Worm (Caenorhabditis elegans) whole organism, L4 larva: ENCODE measurements around the gene fcmt-1.

Experiments
- D1046.2 ChIP-seq: fragments of 200-800 bp; sonication (Bioruptor generic); IDR thresholded peaks from 2 replicates; pipeline ENCODE4 v1.3.6; 2022; ENCODE audit warnings: missing genetic modification characterization, missing compliant biosample characterization
- F26F4.8 ChIP-seq: fragments of 200-800 bp; sonication (Bioruptor generic); conservative IDR thresholded peaks from 2 replicates; pipeline ENCODE4 v1.3.6; 2022; ENCODE audit warnings: missing genetic modification characterization, missing compliant biosample characterization
- F37D6.2 ChIP-seq: sonication (generic microtip); optimal IDR thresholded peaks from 2 replicates; lab custom pipeline; 2016; ENCODE audit warnings: mild to moderate bottlenecking, missing genetic modification characterization, missing compliant biosample characterization
- F49E8.2 ChIP-seq: sonication (generic microtip); optimal IDR thresholded peaks from 2 replicates; lab custom pipeline; 2016; ENCODE audit warnings: missing compliant biosample characterization, mild to moderate bottlenecking, missing genetic modification characterization, borderline replicate concordance
- T26A8.4 ChIP-seq: fragments of 200-800 bp; sonication (Bioruptor generic); IDR thresholded peaks from 2 replicates; pipeline ENCODE4 v1.3.6; 2022; ENCODE audit warnings: missing genetic modification characterization, missing compliant biosample characterization
- Y75B8A.6 ChIP-seq: fragments of 200-800 bp; sonication (Bioruptor generic); IDR thresholded peaks from 2 replicates; pipeline ENCODE4 v1.3.6; 2022; ENCODE audit warnings: missing genetic modification reagents, missing genetic modification characterization, missing compliant biosample characterization
- aha-1 ChIP-seq: fragments of 150-350 bp; peaks from one replicate; lab custom pipeline; 2014; ENCODE audit warnings: missing biosample characterization, missing genetic modification characterization
- ama-1 ChIP-seq: fragments of 150-350 bp; optimal IDR thresholded peaks from 2 replicates; lab custom pipeline; 2014; ENCODE audit warnings: inconsistent platforms, mixed read lengths
- ceh-28 ChIP-seq: fragments of 150-350 bp; optimal IDR thresholded peaks from 2 replicates; lab custom pipeline; 2014; ENCODE audit warnings: missing biosample characterization, missing genetic modification reagents, missing genetic modification characterization
- daf-8 ChIP-seq: fragments of 200-800 bp; sonication (Bioruptor generic); IDR thresholded peaks from 2 replicates; pipeline ENCODE4 v1.3.6; 2022; ENCODE audit warnings: missing genetic modification characterization, missing compliant biosample characterization
- dpl-1 ChIP-seq: fragments of 150-350 bp; optimal IDR thresholded peaks from 2 replicates; lab custom pipeline; 2014; ENCODE audit warnings: missing biosample characterization, missing genetic modification reagents, missing genetic modification characterization
- duxl-1 ChIP-seq: sonication (generic microtip); optimal IDR thresholded peaks from 2 replicates; lab custom pipeline; 2016; ENCODE audit warnings: mild to moderate bottlenecking, missing genetic modification characterization, moderate library complexity, missing compliant biosample characterization; ENCODE audit not compliant: poor library complexity
- dve-1 ChIP-seq: sonication (generic microtip); optimal IDR thresholded peaks from 2 replicates; lab custom pipeline; 2017; ENCODE audit warnings: antibody characterized with exemption, mild to moderate bottlenecking, missing genetic modification characterization, missing compliant biosample characterization; ENCODE audit not compliant: insufficient read depth
- egl-27 ChIP-seq: sonication (generic microtip); optimal IDR thresholded peaks from 3 replicates; lab custom pipeline; 2017; ENCODE audit warnings: missing biosample characterization, missing genetic modification reagents, missing genetic modification characterization
- fkh-10 ChIP-seq: fragments of 150-350 bp; optimal IDR thresholded peaks from 2 replicates; lab custom pipeline; 2014; ENCODE audit warnings: missing biosample characterization, missing genetic modification reagents, missing genetic modification characterization
- hlh-11 ChIP-seq: fragments of 200-800 bp; sonication (Bioruptor generic); optimal IDR thresholded peaks from 2 replicates; lab custom pipeline; 2018; ENCODE audit warnings: mild to moderate bottlenecking, missing genetic modification characterization, missing compliant biosample characterization
- hlh-30 ChIP-seq: sonication (generic microtip); optimal IDR thresholded peaks from 2 replicates; lab custom pipeline; 2017; ENCODE audit warnings: antibody characterized with exemption, mild to moderate bottlenecking, missing genetic modification characterization, missing compliant biosample characterization; ENCODE audit not compliant: insufficient read depth
- hmg-1.1 ChIP-seq: fragments of 200-800 bp; sonication (Bioruptor generic); IDR thresholded peaks from 2 replicates; pipeline ENCODE4 v1.3.6; 2022; ENCODE audit warnings: missing genetic modification reagents, missing genetic modification characterization, missing compliant biosample characterization
- lim-7 ChIP-seq: fragments of 200-800 bp; sonication (Bioruptor generic); IDR thresholded peaks from 2 replicates; pipeline ENCODE4 v1.3.6; 2022; ENCODE audit warnings: missing genetic modification characterization, missing compliant biosample characterization
- lin-13 ChIP-seq: fragments of 150-350 bp; optimal IDR thresholded peaks from 2 replicates; lab custom pipeline; 2014; ENCODE audit warnings: missing biosample characterization, missing genetic modification reagents, missing genetic modification characterization
- lin-38 ChIP-seq: fragments of 200-800 bp; sonication (Bioruptor generic); IDR thresholded peaks from 2 replicates; pipeline ENCODE4 v1.3.6; 2022; ENCODE audit warnings: missing genetic modification reagents, missing genetic modification characterization, missing compliant biosample characterization
- mdl-1 ChIP-seq, 2 experiments: fragments of 150-350 bp in 1 of 2; sonication (generic microtip) in 1 of 2; optimal IDR thresholded peaks; 2 replicates each; lab custom pipeline; 2014 to 2017; ENCODE audit warnings: missing biosample characterization in 2 of 2, missing genetic modification characterization in 2 of 2
- mes-2 ChIP-seq: sonication (generic microtip); optimal IDR thresholded peaks from 2 replicates; lab custom pipeline; 2016; ENCODE audit warnings: missing genotype, mild to moderate bottlenecking, missing genetic modification characterization, missing compliant biosample characterization; ENCODE audit not compliant: poor library complexity, severe bottlenecking
- mxl-3 ChIP-seq: fragments of 200-800 bp; sonication (Bioruptor generic); optimal IDR thresholded peaks from 2 replicates; lab custom pipeline; 2018; ENCODE audit warnings: mild to moderate bottlenecking, missing genetic modification characterization, missing compliant biosample characterization
- nhr-11 ChIP-seq: fragments of 150-350 bp; optimal IDR thresholded peaks from 2 replicates; lab custom pipeline; 2014; ENCODE audit warnings: missing biosample characterization, missing genetic modification characterization
- nhr-111 ChIP-seq: fragments of 200-800 bp; sonication (Bioruptor generic); optimal IDR thresholded peaks from 2 replicates; lab custom pipeline; 2018; ENCODE audit warnings: mild to moderate bottlenecking, missing genetic modification characterization, missing compliant biosample characterization
- nhr-237 ChIP-seq: sonication (generic microtip); optimal IDR thresholded peaks from 2 replicates; lab custom pipeline; 2017; ENCODE audit warnings: missing biosample characterization, missing genetic modification characterization
- nhr-48 ChIP-seq: sonication (generic microtip); optimal IDR thresholded peaks from 2 replicates; lab custom pipeline; 2016; ENCODE audit warnings: mild to moderate bottlenecking, missing genetic modification characterization, missing compliant biosample characterization
- pha-4 ChIP-seq, 2 experiments: fragments of 150-350 bp in 1 of 2; fragments of 200-800 bp in 1 of 2; sonication (Bioruptor generic) in 1 of 2; IDR thresholded peaks in 1 of 2; optimal IDR thresholded peaks in 1 of 2; 2 replicates each; pipeline versions ENCODE4 v1.3.6 to Lab custom; 2014 to 2022; ENCODE audit warnings: missing genetic modification characterization in 2 of 2, missing genetic modification reagents in 2 of 2, missing biosample characterization in 1 of 2, missing compliant biosample characterization in 1 of 2
- php-3 ChIP-seq: fragments of 200-800 bp; sonication (Bioruptor generic); IDR thresholded peaks from 2 replicates; pipeline ENCODE4 v1.3.6; 2022; ENCODE audit warnings: missing genetic modification reagents, missing genetic modification characterization, missing compliant biosample characterization
- pqm-1 ChIP-seq: sonication (generic microtip); optimal IDR thresholded peaks from 2 replicates; lab custom pipeline; 2017; ENCODE audit warnings: missing biosample characterization, missing genetic modification characterization
- snpc-1.2 ChIP-seq: fragments of 200-800 bp; sonication (Bioruptor generic); IDR thresholded peaks from 2 replicates; pipeline ENCODE4 v1.3.6; 2022; ENCODE audit warnings: missing genetic modification reagents, missing genetic modification characterization, missing compliant biosample characterization
- snpc-4 ChIP-seq: fragments of 150-350 bp; optimal IDR thresholded peaks from 2 replicates; lab custom pipeline; 2014; ENCODE audit warnings: missing biosample characterization, missing genetic modification characterization
- unc-62 ChIP-seq, 3 experiments: fragments of 150-350 bp in 1 of 3; sonication (generic microtip); optimal IDR thresholded peaks in 2 of 3; peaks in 1 of 3; 1 replicate in 1 of 3; 2 replicates in 2 of 3; lab custom pipeline; 2014 to 2017; ENCODE audit warnings: missing biosample characterization in 3 of 3, missing genetic modification characterization in 3 of 3, missing genetic modification reagents in 3 of 3, missing genotype in 1 of 3
- vab-7 ChIP-seq: fragments of 200-800 bp; sonication (Bioruptor generic); IDR thresholded peaks from 2 replicates; pipeline ENCODE4 v1.3.6; 2022; ENCODE audit warnings: missing genetic modification reagents, missing genetic modification characterization, missing compliant biosample characterization
- zag-1 ChIP-seq: fragments of 150-350 bp; optimal IDR thresholded peaks from 2 replicates; lab custom pipeline; 2014; ENCODE audit warnings: missing biosample characterization, missing genetic modification characterization
- zfp-2 ChIP-seq: sonication (generic microtip); optimal IDR thresholded peaks from 2 replicates; lab custom pipeline; 2016; ENCODE audit warnings: mild to moderate bottlenecking, missing genetic modification characterization, missing compliant biosample characterization
- zfp-3 ChIP-seq: fragments of 200-800 bp; sonication (Bioruptor generic); conservative IDR thresholded peaks from 2 replicates; pipeline ENCODE4 v1.3.6; 2022; ENCODE audit warnings: missing genetic modification reagents, missing genetic modification characterization, missing compliant biosample characterization
- ztf-11 ChIP-seq: fragments of 150-350 bp; optimal IDR thresholded peaks from 2 replicates; lab custom pipeline; 2014; ENCODE audit warnings: missing biosample characterization, missing genetic modification characterization

fcmt-1 gene

ce11 chrII:11688643-11689042 is 20.7 kb downstream of the fcmt-1 start, which contains the start of gene kel-1:
Gene kel-1, plus strand, starts transcription at chrII:11688943.
- TF ChIP-seq lin-13 (GFP tag; lab: Kevin White, UChicago), result no peak
- no peak for TF ChIP-seq pqm-1 (tag; lab: Kevin White, UChicago)
- no peak for TF ChIP-seq mes-2 (tag; lab: Kevin White, UChicago)
- TF ChIP-seq snpc-4 (tag; lab: Kevin White, UChicago), result no peak
- no peak for TF ChIP-seq F49E8.2 (tag; lab: Kevin White, UChicago)
- no peak for TF ChIP-seq D1046.2
- TF ChIP-seq vab-7, result no peak
- TF ChIP-seq fkh-10, result no peak
- TF ChIP-seq Y75B8A.6, result no peak
- no peak for TF ChIP-seq nhr-111
- TF ChIP-seq nhr-48 (tag; lab: Kevin White, UChicago), result no peak
- no peak for TF ChIP-seq zfp-2 (tag; lab: Kevin White, UChicago)
- TF ChIP-seq zag-1 (tag; lab: Kevin White, UChicago), result no peak
- no peak for TF ChIP-seq dve-1 (tag; lab: Kevin White, UChicago)

ce11 chrII:11688011-11688410 is 21.4 kb downstream of the fcmt-1 start:
- 0 out of 2 replicates have a peak, but pooled peaks have one; percentile 19 for TF ChIP-seq hmg-1.1 (GFP tag; lab: Robert Waterston, UW)
- peak; percentile 3 for TF ChIP-seq mes-2 (tag; lab: Kevin White, UChicago)
- no peak for TF ChIP-seq ama-1 (lab: Kevin White, UChicago)
- TF ChIP-seq mxl-3, result no peak
- no peak for TF ChIP-seq lin-13 (GFP tag; lab: Kevin White, UChicago)
- peak in 1 of 2 experiments; percentile 11 for TF ChIP-seq mdl-1 (tag; optimal IDR thresholded peaks at IDR 0.05; lab: Kevin White, UChicago)
- TF ChIP-seq lim-7, result no peak
- no peak for TF ChIP-seq hlh-11 (tag; lab: Kevin White, UChicago)
- no peak for TF ChIP-seq ceh-28 (tag; lab: Kevin White, UChicago)
- TF ChIP-seq duxl-1 (tag; lab: Kevin White, UChicago), result no peak
- peak; percentile 40 for TF ChIP-seq hlh-30
- TF ChIP-seq zfp-3 (GFP tag; lab: Robert Waterston, UW), result no peak
- TF ChIP-seq ztf-11, result no peak
- TF ChIP-seq nhr-48 (tag; lab: Kevin White, UChicago), result no peak

ce11 chrII:11685177-11685576 is 24.2 kb downstream of the fcmt-1 start, which contains the start of gene C47D12.5:
Gene C47D12.5, minus strand, starts transcription at chrII:11685277.
- TF ChIP-seq T26A8.4 (no peak), lin-38 (no peak), dpl-1 (GFP tag; lab: Kevin White, UChicago) (no peak), php-3 (GFP tag; lab: Robert Waterston, UW) (no peak), F26F4.8 (GFP tag; lab: Robert Waterston, UW) (no peak), daf-8 (no peak), aha-1 (tag; lab: Kevin White, UChicago) (no peak), pha-4 (GFP tag; IDR thresholded peaks at IDR 0.05; lab: Robert Waterston, UW) (no peak), pha-4 (tag; optimal IDR thresholded peaks at IDR 0.05; lab: Kevin White, UChicago) (no peak), vab-7 (no peak), nhr-237 (no peak), snpc-1.2 (GFP tag; lab: Robert Waterston, UW) (no peak), mes-2 (tag; lab: Kevin White, UChicago) (no peak), egl-27 (tag; lab: Kevin White, UChicago) (no peak), nhr-11 (no peak), unc-62 (GFP tag; optimal IDR thresholded peaks at IDR 0.05 in 1 of 2; lab: Kevin White, UChicago) (no peak), unc-62 (tag; optimal IDR thresholded peaks at IDR 0.05; lab: Kevin White, UChicago) (no peak), F37D6.2 (no peak)
- TF ChIP-seq, all 104 proteins: peak for 0
